Worm (Caenorhabditis elegans) whole organism, early embryonic: ENCODE measurements around the gene R05F9.9.

ENCODE experiments used
- B0310.2 ChIP-seq: sonication (generic microtip); optimal IDR thresholded peaks from 2 replicates; lab custom pipeline; 2016; ENCODE audit warnings: mild to moderate bottlenecking, missing genetic modification characterization, missing compliant biosample characterization
- F13C5.2 ChIP-seq: sonication (generic microtip); optimal IDR thresholded peaks from 2 replicates; lab custom pipeline; 2017; ENCODE audit warnings: mild to moderate bottlenecking, missing genetic modification characterization, inconsistent platforms, missing compliant biosample characterization
- aly-1 ChIP-seq: sonication (generic microtip); optimal IDR thresholded peaks from 2 replicates; lab custom pipeline; 2016; ENCODE audit warnings: missing genetic modification characterization, missing compliant biosample characterization
- ama-1 ChIP-seq: fragments of 150-350 bp; optimal IDR thresholded peaks from 2 replicates; lab custom pipeline; 2014
- ceh-13 ChIP-seq: fragments of 200-800 bp; sonication (Bioruptor generic); optimal IDR thresholded peaks from 2 replicates; lab custom pipeline; 2018; ENCODE audit warnings: mild to moderate bottlenecking, missing genetic modification characterization, missing compliant biosample characterization
- ceh-36 ChIP-seq: sonication (generic microtip); optimal IDR thresholded peaks from 2 replicates; lab custom pipeline; 2016; ENCODE audit warnings: missing genetic modification characterization, inconsistent platforms, missing compliant biosample characterization
- ets-7 ChIP-seq: sonication (generic microtip); optimal IDR thresholded peaks from 2 replicates; lab custom pipeline; 2016; ENCODE audit warnings: missing genotype, missing genetic modification characterization, missing compliant biosample characterization
- flt-1 ChIP-seq: fragments of 200-800 bp; sonication (Bioruptor generic); IDR thresholded peaks from 2 replicates; pipeline ENCODE4 v1.3.6; 2022; ENCODE audit warnings: missing genetic modification characterization, missing compliant biosample characterization
- hmbx-1 ChIP-seq: sonication (generic microtip); optimal IDR thresholded peaks from 2 replicates; lab custom pipeline; 2016; ENCODE audit warnings: mild to moderate bottlenecking, missing genetic modification characterization, missing compliant biosample characterization
- hmg-4 ChIP-seq: fragments of 200-800 bp; sonication (Bioruptor generic); optimal IDR thresholded peaks from 2 replicates; lab custom pipeline; 2018; ENCODE audit warnings: mild to moderate bottlenecking, missing genetic modification characterization, missing compliant biosample characterization
- hnd-1 ChIP-seq: sonication (generic microtip); optimal IDR thresholded peaks from 2 replicates; lab custom pipeline; 2016; ENCODE audit warnings: missing genetic modification characterization, missing compliant biosample characterization
- pes-1 ChIP-seq: fragments of 200-800 bp; sonication (Bioruptor generic); IDR thresholded peaks from 2 replicates; pipeline ENCODE4 v1.3.6; 2022; ENCODE audit warnings: missing genetic modification reagents, missing genetic modification characterization, missing compliant biosample characterization
- scrt-1 ChIP-seq: fragments of 200-800 bp; sonication (Bioruptor generic); IDR thresholded peaks from 2 replicates; pipeline ENCODE4 v1.3.6; 2022; ENCODE audit warnings: missing genetic modification characterization, missing compliant biosample characterization
- sea-1 ChIP-seq: fragments of 200-800 bp; sonication (Bioruptor generic); conservative IDR thresholded peaks from 2 replicates; pipeline ENCODE4 v1.3.6; 2022; ENCODE audit warnings: missing genetic modification characterization, missing compliant biosample characterization
- tbx-11 ChIP-seq: fragments of 200-800 bp; sonication (Bioruptor generic); IDR thresholded peaks from 2 replicates; pipeline ENCODE4 v1.3.6; 2022; ENCODE audit warnings: missing genetic modification characterization, missing compliant biosample characterization
- tbx-37 ChIP-seq: fragments of 200-800 bp; sonication (Bioruptor generic); conservative IDR thresholded peaks from 2 replicates; pipeline ENCODE4 v1.3.6; 2022; ENCODE audit warnings: missing genetic modification reagents, missing genetic modification characterization, missing compliant biosample characterization
- tra-4 ChIP-seq: sonication (generic microtip); optimal IDR thresholded peaks from 2 replicates; lab custom pipeline; 2017; ENCODE audit warnings: missing genetic modification characterization, missing compliant biosample characterization

Gene R05F9.9

ce11 chrII:4856113-4856512 is 45.8 kb downstream of the R05F9.9 start:
- no peak for TF ChIP-seq tra-4

ce11 chrII:4855489-4855888 is 46.4 kb downstream of the R05F9.9 start:
- TF ChIP-seq scrt-1 (GFP tag; lab: Robert Waterston, UW) (no peak), flt-1 (GFP tag; lab: Robert Waterston, UW) (no peak), pes-1 (no peak), B0310.2 (tag; lab: Kevin White, UChicago) (no peak), ama-1 (lab: Kevin White, UChicago) (no peak), aly-1 (tag; lab: Kevin White, UChicago) (no peak), ceh-13 (GFP tag; lab: Kevin White, UChicago) (no peak), tbx-37 (GFP tag; lab: Robert Waterston, UW) (no peak), F13C5.2 (tag; lab: Kevin White, UChicago) (no peak)

ce11 chrII:4854761-4855160 is 47.1 kb downstream of the R05F9.9 start:
- TF ChIP-seq ama-1 (lab: Kevin White, UChicago): no peak

ce11 chrII:4851594-4852106 is 50.2 kb downstream of the R05F9.9 start, which contains the start of gene dnj-9:
TSS of gene dnj-9 (plus strand) at chrII:4852056.
- TF ChIP-seq hmg-4: no peak
- 0 out of 2 replicates have a peak, but pooled peaks have one; percentile 31 for TF ChIP-seq tbx-37 (GFP tag; lab: Robert Waterston, UW)
- TF ChIP-seq scrt-1 (GFP tag; lab: Robert Waterston, UW): peak; percentile 59; the same call in 1 of the 2 replicates
- no peak for TF ChIP-seq tbx-11
- peak; percentile 48; the same call in 1 of the 2 replicates for TF ChIP-seq pes-1
- TF ChIP-seq sea-1: no peak
- TF ChIP-seq tra-4: no peak
- TF ChIP-seq F13C5.2 (tag; lab: Kevin White, UChicago): peak; percentile 68
- TF ChIP-seq ama-1 (lab: Kevin White, UChicago): no peak
- TF ChIP-seq flt-1 (GFP tag; lab: Robert Waterston, UW): peak; percentile 62; the same call in 1 of the 2 replicates
- peak; percentile 30 for TF ChIP-seq ceh-36 (tag; lab: Kevin White, UChicago)
- TF ChIP-seq ets-7 (tag; lab: Kevin White, UChicago): no peak
- peak; percentile 29 for TF ChIP-seq hmbx-1 (tag; lab: Kevin White, UChicago)
- TF ChIP-seq B0310.2 (tag; lab: Kevin White, UChicago): no peak
- peak; percentile 32 for TF ChIP-seq hnd-1 (tag; lab: Kevin White, UChicago)
- TF ChIP-seq ceh-13 (GFP tag; lab: Kevin White, UChicago): no peak
- no peak for TF ChIP-seq aly-1 (tag; lab: Kevin White, UChicago)

- TF ChIP-seq ceh-13 (GFP tag; lab: Kevin White, UChicago) (no peak), tbx-37 (GFP tag; lab: Robert Waterston, UW) (no peak), B0310.2 (tag; lab: Kevin White, UChicago) (no peak), tra-4 (no peak), ets-7 (tag; lab: Kevin White, UChicago) (no peak), aly-1 (tag; lab: Kevin White, UChicago) (no peak), ceh-36 (tag; lab: Kevin White, UChicago) (no peak), hnd-1 (tag; lab: Kevin White, UChicago) (no peak), pes-1 (no peak), ama-1 (lab: Kevin White, UChicago) (no peak), hmbx-1 (tag; lab: Kevin White, UChicago) (no peak), hmg-4 (no peak), flt-1 (GFP tag; lab: Robert Waterston, UW) (no peak), sea-1 (no peak), F13C5.2 (tag; lab: Kevin White, UChicago) (no peak), tbx-11 (no peak), scrt-1 (GFP tag; lab: Robert Waterston, UW) (no peak)
Observed at ce11 chrII:4849885-4850284, 52.0 kb downstream of the R05F9.9 start, which contains the start of gene T23B7.3. TSS of gene T23B7.3 (plus strand) at chrII:4850185.
